Worm (Caenorhabditis elegans) whole organism, L4/young adult: Measurements from ENCODE around the gene F32D1.11.

Experiments used
- W03F9.2 ChIP-seq: fragments of 150-350 bp; optimal IDR thresholded peaks from 2 replicates; lab custom pipeline; 2014; ENCODE audit warnings: missing biosample characterization, missing genetic modification characterization
- dao-5 ChIP-seq: sonication (generic microtip); optimal IDR thresholded peaks from 2 replicates; lab custom pipeline; 2016; ENCODE audit warnings: missing genotype, missing genetic modification characterization, moderate library complexity, missing compliant biosample characterization
- him-1 ChIP-seq: sonication (generic microtip); optimal IDR thresholded peaks from 2 replicates; lab custom pipeline; 2016; ENCODE audit warnings: missing genotype, missing genetic modification reagents, missing genetic modification characterization, missing compliant biosample characterization

The F32D1.11 gene

DNA sequence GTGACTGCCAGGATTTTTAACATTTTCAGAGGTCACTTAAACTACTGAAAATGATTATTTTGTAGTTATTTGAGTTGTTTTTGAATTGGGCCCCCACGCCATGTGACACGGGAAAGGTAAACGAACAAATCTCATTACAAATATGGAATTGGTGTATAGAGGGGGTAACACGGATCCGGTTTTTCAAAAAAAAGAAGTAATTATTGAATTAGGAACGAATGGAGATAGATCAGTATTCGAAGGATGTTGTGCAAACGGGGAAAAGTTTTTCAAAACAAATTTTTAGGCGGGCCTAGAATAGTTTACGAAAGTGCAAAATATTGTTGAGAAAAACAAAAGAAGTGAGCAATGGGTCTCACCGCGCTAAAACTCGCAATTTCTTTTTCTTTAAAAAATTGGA is at the start of gene F32D1.11:
F32D1.11 (minus strand) TSS at position 101 of the 400 bp plus-strand sequence.
- TF ChIP-seq him-1 (tag; lab: Kevin White, UChicago) (no peak), dao-5 (no peak), W03F9.2 (tag; lab: Kevin White, UChicago) (no peak)

DNA sequence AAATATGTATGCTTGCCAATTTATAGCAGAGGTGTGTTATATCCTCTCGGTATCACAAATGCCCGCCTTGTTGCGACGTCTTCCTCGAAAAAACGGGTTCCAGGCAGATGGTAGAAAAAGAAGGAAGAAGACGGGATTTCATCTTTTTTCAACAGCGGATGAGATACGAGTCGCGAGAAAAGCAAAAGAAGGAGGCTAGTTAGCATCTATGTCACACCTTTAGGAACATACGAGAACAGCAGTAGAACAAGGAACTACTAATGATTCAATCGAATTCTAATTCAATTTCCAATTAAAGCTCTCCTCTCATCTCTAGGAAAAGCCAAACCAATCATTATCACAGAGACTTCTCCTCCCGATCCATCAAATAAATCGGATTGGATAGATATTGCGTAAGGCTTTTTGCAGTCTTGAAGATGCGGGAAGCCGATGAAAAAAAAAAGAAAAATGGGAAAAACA is 48.3 kb upstream of the F32D1.11 start, which contains the start of gene grl-5:
grl-5 (minus strand) TSS at position 51 of the 459 bp plus-strand sequence.
- TF ChIP-seq him-1 (tag; lab: Kevin White, UChicago) (no peak), dao-5 (no peak), W03F9.2 (tag; lab: Kevin White, UChicago) (no peak)

DNA sequence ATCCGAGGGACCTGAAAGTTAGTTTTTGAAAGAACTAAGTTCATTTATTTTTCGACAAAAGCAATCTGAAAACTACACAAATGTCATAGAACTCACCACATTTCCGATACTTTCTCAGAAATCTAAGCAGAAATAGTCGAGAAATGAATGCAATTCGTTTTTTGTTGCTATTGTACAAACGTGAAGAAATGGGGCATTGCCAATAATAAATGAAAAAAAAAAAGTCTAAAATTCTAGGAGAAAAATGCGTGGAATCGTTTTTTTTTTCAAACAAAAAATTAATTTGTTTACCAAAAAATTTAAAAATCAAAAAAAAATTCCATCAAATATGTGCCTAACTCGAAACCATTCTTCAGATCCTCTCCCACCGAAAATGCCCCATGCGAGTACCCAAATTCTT is 45.4 kb upstream of the F32D1.11 start, which contains the start of gene Y47D7A.17:
Y47D7A.17 (minus strand) TSS at position 101 of the 400 bp plus-strand sequence.
- TF ChIP-seq dao-5 (no peak), W03F9.2 (tag; lab: Kevin White, UChicago) (no peak), him-1 (tag; lab: Kevin White, UChicago) (no peak)

DNA sequence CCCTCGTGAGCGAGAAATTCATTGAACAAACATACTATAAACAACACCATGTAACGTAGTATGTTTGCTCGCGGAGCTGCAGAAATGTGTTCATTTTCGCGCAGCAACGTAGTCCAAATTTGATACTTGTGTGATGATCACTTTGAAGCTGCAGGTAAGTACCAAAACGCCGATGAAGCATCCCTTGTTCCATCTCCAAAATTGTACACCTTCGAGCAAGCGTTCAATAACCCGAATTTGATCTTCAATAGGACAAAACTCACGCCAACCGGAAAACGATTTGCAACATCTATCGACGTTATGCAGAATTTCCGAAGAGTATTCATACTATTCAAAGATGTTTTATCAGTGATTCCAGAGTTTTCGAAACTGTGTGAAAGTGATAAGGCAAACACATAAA is 44.3 kb upstream of the F32D1.11 start, which contains the start of gene Y47D7A.3:
Y47D7A.3 (plus strand) TSS at position 301 of the 400 bp plus-strand sequence.
- TF ChIP-seq W03F9.2 (tag; lab: Kevin White, UChicago) (no peak), him-1 (tag; lab: Kevin White, UChicago) (no peak), dao-5 (no peak)

DNA sequence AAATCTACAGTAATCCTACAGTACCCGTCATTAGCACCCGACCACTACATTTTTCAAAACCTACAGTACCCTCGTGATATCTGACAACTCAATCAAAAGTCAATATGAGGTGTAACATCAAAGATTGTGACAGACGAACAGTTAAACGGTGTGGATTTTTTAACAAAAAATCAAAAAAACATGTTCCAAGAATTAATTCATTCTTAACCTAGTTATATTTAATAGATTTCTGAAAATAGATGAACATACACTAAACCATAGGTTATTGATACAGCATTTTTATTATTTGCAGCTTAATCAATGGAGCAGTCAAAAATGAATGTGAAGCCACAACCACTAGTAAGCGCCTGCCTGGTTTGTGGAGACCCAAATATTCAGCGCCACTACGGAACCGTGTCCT is 41.2 kb upstream of the F32D1.11 start, which contains the start of gene nhr-118:
nhr-118 (plus strand) TSS at position 301 of the 400 bp plus-strand sequence.
- TF ChIP-seq W03F9.2 (tag; lab: Kevin White, UChicago), result no peak
- TF ChIP-seq dao-5, result no peak
- TF ChIP-seq him-1 (tag; lab: Kevin White, UChicago), result no peak

DNA sequence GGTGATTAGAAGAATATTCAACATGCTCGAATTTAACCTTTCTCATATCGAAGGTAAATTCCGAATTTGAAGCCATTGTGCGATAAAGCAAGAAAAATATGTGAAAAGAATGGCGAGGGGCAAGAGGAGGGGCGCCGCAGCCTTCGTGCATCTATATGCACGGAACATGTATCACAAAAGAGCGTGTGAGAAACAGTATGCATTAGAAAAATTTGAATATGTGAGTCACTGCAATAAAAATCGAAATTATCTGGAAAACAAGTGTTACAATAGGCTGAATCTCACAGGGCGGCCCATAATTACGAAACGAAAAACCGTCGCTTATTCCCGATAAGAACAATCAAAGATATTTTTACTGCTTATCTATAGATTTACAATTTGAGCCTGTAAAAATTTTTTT is 35.5 kb upstream of the F32D1.11 start, which contains the start of gene F13A2.5:
F13A2.5 (minus strand) TSS at position 101 of the 400 bp plus-strand sequence.
- TF ChIP-seq W03F9.2 (tag; lab: Kevin White, UChicago), result no peak
- no peak for TF ChIP-seq dao-5
- no peak for TF ChIP-seq him-1 (tag; lab: Kevin White, UChicago)

DNA sequence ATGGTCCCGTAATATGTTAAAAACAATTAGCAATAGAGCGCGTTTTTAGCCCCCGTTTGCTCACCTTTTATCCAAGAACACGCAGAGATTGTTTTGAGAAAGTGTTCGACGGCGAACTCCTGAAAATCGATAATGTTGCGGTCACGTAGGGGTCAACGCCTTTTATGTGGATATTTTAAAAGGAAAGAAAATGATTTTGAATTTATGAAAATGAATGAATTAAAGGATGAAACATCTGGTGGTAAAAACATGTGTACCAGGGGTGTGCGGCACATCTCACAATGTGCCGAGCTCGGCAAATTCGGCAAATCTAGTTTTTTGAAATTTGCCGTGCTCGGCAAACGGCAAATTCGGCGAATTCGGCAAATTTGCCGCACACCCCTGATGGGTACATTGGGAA is 33.8 kb upstream of the F32D1.11 start, which contains the start of gene F13A2.4:
F13A2.4 (minus strand) TSS at position 101 of the 400 bp plus-strand sequence.
- no peak for TF ChIP-seq W03F9.2 (tag; lab: Kevin White, UChicago)
- TF ChIP-seq him-1 (tag; lab: Kevin White, UChicago), result no peak
- TF ChIP-seq dao-5, result no peak

DNA sequence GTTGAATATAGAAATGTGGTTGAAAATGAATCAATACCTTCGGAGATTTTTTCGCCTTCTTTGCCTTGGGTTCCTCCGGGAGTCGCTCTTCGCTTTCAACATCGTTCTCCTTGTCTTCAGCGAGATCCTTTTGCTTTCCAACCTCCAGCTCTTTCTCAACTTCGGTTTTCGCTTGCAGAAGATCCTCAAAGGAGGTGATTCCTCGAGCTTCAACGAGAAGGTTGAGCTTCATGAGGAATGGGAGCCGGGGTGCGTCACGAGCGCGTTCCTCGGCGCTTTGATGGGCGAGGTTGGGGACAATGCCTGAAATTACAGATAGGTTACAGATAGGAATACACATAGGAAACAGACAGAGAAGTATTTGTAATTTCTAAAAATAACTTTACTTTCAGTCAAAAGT is 32.5 kb upstream of the F32D1.11 start:
- TF ChIP-seq him-1 (tag; lab: Kevin White, UChicago), result no peak
- TF ChIP-seq dao-5, result no peak
- TF ChIP-seq W03F9.2 (tag; lab: Kevin White, UChicago), result no peak

DNA sequence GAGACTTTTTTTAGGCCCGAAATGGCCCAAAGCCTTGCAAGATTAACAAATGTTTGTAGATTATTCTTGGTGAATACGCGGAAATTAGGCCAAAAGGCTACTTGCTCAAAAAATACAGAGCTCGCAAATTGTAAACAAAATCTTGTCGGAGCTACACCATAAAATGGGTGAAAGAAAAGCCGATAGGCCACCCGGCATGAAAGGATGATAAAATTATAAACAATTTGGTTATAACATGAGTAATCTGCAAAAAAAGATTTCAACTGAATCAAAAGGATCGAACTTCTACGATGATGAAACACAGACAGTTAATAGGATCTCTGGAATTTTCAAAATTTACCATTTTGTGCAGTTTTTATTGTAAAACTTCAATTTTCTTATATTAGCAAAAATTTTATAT is 31.8 kb upstream of the F32D1.11 start:
- TF ChIP-seq W03F9.2 (tag; lab: Kevin White, UChicago) (no peak), him-1 (tag; lab: Kevin White, UChicago) (no peak), dao-5 (no peak)

DNA sequence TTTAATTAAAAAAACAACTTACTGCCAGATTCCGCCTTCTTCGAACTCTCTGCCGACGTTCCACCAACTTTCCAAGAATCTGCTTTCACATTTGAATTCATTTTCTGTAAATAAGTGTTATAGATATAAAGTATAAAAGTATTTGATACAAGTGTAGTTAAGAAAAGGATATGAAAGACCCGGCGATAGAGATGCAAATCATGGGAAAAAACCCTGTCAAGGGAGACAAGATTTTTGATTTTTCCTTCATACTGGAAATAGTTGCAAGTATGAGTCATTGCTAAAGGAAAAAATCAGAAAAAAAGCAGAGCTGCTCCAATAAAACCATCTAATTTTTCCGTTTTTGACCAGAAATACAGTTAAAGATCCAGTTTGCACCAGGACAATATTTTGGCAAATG is 29.9 kb upstream of the F32D1.11 start, which contains the start of gene F13A2.3:
F13A2.3 (minus strand) TSS at position 101 of the 400 bp plus-strand sequence.
- TF ChIP-seq W03F9.2 (tag; lab: Kevin White, UChicago), result no peak
- no peak for TF ChIP-seq dao-5
- TF ChIP-seq him-1 (tag; lab: Kevin White, UChicago), result no peak

DNA sequence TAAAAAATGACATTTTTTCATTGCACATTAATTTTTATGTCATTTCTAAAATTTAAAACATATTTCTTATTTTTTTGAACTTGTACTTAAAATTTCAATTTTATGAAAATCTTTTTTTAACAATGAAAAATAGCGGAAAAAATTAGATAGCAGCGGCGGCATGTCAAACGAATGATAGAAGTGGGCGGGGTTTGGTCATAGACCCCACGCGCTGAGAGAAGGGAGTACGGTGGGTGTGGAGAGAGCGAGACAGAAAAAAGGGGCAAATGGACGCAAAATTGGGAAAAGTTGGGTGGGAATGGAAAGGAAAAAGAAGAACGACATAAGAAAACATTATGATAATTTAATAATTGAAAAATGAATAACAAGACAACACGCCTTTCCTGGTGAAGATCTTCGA is 21.6 kb upstream of the F32D1.11 start:
- TF ChIP-seq W03F9.2 (tag; lab: Kevin White, UChicago) (no peak), dao-5 (no peak), him-1 (tag; lab: Kevin White, UChicago) (no peak)

DNA sequence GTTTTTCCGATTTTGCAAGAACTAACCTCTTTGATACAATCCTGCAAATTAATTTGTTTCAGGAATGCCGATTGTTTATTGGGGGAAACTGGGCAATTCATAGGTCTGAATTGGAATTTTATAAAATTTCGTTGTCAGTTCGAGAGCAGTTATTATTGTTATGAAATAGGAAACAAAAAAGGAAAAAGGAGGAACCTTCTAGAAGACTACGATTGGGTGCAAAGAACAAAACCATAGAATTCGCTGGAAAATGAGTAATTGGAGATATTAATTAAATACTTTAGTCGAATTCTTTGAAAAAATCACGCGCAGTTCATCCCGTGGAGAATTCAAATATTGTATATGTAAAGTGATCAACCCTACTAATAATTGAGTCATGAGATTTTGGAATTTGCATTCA is 21.1 kb upstream of the F32D1.11 start, which contains the start of gene F13A2.9:
F13A2.9 (minus strand) TSS at position 101 of the 400 bp plus-strand sequence.
- TF ChIP-seq W03F9.2 (tag; lab: Kevin White, UChicago), result no peak
- no peak for TF ChIP-seq him-1 (tag; lab: Kevin White, UChicago)
- no peak for TF ChIP-seq dao-5

DNA sequence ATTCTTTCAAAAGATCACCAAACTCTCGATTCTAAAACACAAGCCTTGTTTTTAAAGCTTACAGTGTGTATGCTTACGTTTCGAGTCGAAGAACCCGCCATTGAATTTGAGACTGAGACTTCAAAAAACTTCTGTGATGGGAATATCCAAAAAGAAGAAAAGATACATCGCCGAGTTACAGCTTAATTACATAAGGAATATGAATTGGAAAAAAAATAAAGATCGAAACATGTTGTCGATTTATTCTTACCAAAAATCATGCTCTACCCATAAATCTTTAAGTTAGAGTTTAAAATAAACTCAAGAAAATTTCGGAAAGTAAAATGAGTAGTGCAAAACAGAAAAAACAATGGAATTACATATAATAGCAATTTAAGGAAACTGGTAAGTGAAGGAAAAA is 19.8 kb upstream of the F32D1.11 start, which contains the start of gene F13A2.10:
F13A2.10 (minus strand) TSS at position 101 of the 400 bp plus-strand sequence.
- TF ChIP-seq him-1 (tag; lab: Kevin White, UChicago), result no peak
- TF ChIP-seq W03F9.2 (tag; lab: Kevin White, UChicago), result no peak
- no peak for TF ChIP-seq dao-5

DNA sequence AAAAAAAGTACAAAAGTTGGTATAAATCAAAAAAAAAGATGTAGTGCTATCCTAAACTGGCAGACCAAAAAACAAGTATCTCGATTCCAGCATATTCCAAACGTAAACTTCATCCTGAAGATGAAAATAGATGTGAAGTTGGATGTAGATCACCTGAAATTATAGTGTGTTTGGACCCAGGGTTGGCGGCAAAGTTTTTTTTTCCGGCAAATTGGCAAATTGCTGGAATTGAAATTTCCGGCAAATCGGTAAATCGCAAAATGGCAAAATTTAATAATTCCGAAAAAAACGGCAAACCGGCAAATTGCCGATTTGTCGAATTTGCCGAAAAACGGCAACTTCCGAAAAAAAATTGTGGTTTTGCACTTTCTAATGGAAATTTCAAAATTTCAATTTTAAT is 18.1 kb upstream of the F32D1.11 start, which contains the start of gene F13A2.2:
F13A2.2 (minus strand) TSS at position 101 of the 400 bp plus-strand sequence.
- TF ChIP-seq him-1 (tag; lab: Kevin White, UChicago) (no peak), dao-5 (no peak), W03F9.2 (tag; lab: Kevin White, UChicago) (no peak)
